Fruit fly (Drosophila melanogaster): ENCODE data around the gene CG31142.

The CG31142 gene

dm6 chr3R:23939921-23940839 is 11.1 kb downstream of the CG31142 start (continued):
- TF ChIP-seq HLH4C (GFP tag; IDR thresholded peaks at IDR 0.05; ENCODE audit: partially characterized antibody) (no peak), usp (GFP tag; optimal IDR thresholded peaks at IDR 0.05) (no peak), H2.0 (GFP tag; IDR thresholded peaks at IDR 0.05) (peak; percentile 62), crol (GFP tag; IDR thresholded peaks at IDR 0.05) (no peak), CG3838 (GFP tag; optimal IDR thresholded peaks at IDR 0.05) (peak; percentile 76), CG2678 (tag; optimal IDR thresholded peaks at IDR 0.05) (peak; percentile 88), gcm (GFP tag; optimal IDR thresholded peaks at IDR 0.05) (peak; percentile 89), ewg (GFP tag; optimal IDR thresholded peaks at IDR 0.05) (peak; percentile 73), klu (GFP tag; IDR thresholded peaks at IDR 0.05) (no peak), vfl (GFP tag; optimal IDR thresholded peaks at IDR 0.05) (no peak), unpg (GFP tag; optimal IDR thresholded peaks at IDR 0.05) (peak; percentile 78), CG8281 (tag; optimal IDR thresholded peaks at IDR 0.05) (peak; percentile 76), br (optimal IDR thresholded peaks at IDR 0.05) (no peak), zen (tag; optimal IDR thresholded peaks at IDR 0.05) (peak; percentile 57), unc-4 (GFP tag; IDR thresholded peaks at IDR 0.05; ENCODE audit: partially characterized antibody) (no peak), Pdp1 (GFP tag; optimal IDR thresholded peaks at IDR 0.05) (peak; percentile 31 to 99), HLH3B (GFP tag; IDR thresholded peaks at IDR 0.05) (peak; percentile 78; the same call in 1 of the 2 replicates), CG2889 (GFP tag; IDR thresholded peaks at IDR 0.05) (peak; percentile 43; the same call in 1 of the 3 replicates), CG16863 (GFP tag; optimal IDR thresholded peaks at IDR 0.05) (peak; percentile 46), sqz (GFP tag; optimal IDR thresholded peaks at IDR 0.05) (peak; percentile 71), Taf1 (GFP tag; IDR thresholded peaks at IDR 0.05) (no peak; the same call in 1 of the 2 replicates), Meics (GFP tag; optimal IDR thresholded peaks at IDR 0.05) (peak; percentile 78), ham (GFP tag; IDR thresholded peaks at IDR 0.05) (no peak), CG6654 (GFP tag; optimal IDR thresholded peaks at IDR 0.05) (peak; percentile 25), Chrac-16 (GFP tag; optimal IDR thresholded peaks at IDR 0.05) (peak; percentile 20), CG1529 (GFP tag; optimal IDR thresholded peaks at IDR 0.05) (peak; percentile 91), CG14050 (GFP tag; IDR thresholded peaks at IDR 0.05) (peak; percentile 72; the same call in 2 of the 3 replicates), az2 (GFP tag; optimal IDR thresholded peaks at IDR 0.05) (peak; percentile 12), CG15514 (GFP tag; optimal IDR thresholded peaks at IDR 0.05) (peak; percentile 80), CG6254 (GFP tag; optimal IDR thresholded peaks at IDR 0.05) (peak; percentile 82), pzg (GFP tag; optimal IDR thresholded peaks at IDR 0.05) (no peak), CG32767 (GFP tag; IDR thresholded peaks at IDR 0.05) (peak; percentile 71), Myb (GFP tag; optimal IDR thresholded peaks at IDR 0.05) (no peak), CG13894 (tag; optimal IDR thresholded peaks at IDR 0.05) (peak; percentile 99), Vsx1 (GFP tag; optimal IDR thresholded peaks at IDR 0.05) (peak; percentile 95), CG14014 (GFP tag; IDR thresholded peaks at IDR 0.05) (peak; percentile 91; the same call in 1 of the 2 replicates), otp (GFP tag; IDR thresholded peaks at IDR 0.05) (peak; percentile 92), Nf-YC (tag; optimal IDR thresholded peaks at IDR 0.05) (peak; percentile 40), Bgb (GFP tag; IDR thresholded peaks at IDR 0.05; ENCODE audit: partially characterized antibody) (no peak), wor (GFP tag; IDR thresholded peaks at IDR 0.05) (peak; percentile 41; the same call in 1 of the 2 replicates), CG13775 (GFP tag; optimal IDR thresholded peaks at IDR 0.05) (peak; percentile 70), Sry-δ (GFP tag; optimal IDR thresholded peaks at IDR 0.05) (no peak), CG3726 (GFP tag; IDR thresholded peaks at IDR 0.05) (peak; percentile 86; the same call in 2 of the 3 replicates), CG18619 (GFP tag; optimal IDR thresholded peaks at IDR 0.05) (peak; percentile 88), sima (GFP tag; optimal IDR thresholded peaks at IDR 0.05) (peak; percentile 58), CG8290 (GFP tag; optimal IDR thresholded peaks at IDR 0.05) (peak; percentile 51), CG8290 (tag; optimal IDR thresholded peaks at IDR 0.05) (peak; percentile 90 to 94), Max (GFP tag; optimal IDR thresholded peaks at IDR 0.05) (peak; percentile 84), C15 (GFP tag; IDR thresholded peaks at IDR 0.05) (peak; percentile 62; the same call in 1 of the 3 replicates)

Measured in whole organism, embryonic.